Worm (Caenorhabditis elegans): Measurements from ENCODE around the gene K08H10.10.
A peak's percentile ranks its signal among the peaks of the same experiment; 100 is the strongest.

ce11 chrV:10003315-10003969 lies 2.6 kb downstream of the K08H10.10 start:
- TF ChIP-seq nhr-25 (tag; optimal IDR thresholded peaks at IDR 0.05): peak; percentile 41
- peak; percentile 38 for TF ChIP-seq lin-39 (tag; optimal IDR thresholded peaks at IDR 0.05)
